Fruit fly (Drosophila melanogaster) whole organism, embryonic: ENCODE measurements around the gene CG5273.

Source experiments
- ATbp ChIP-seq: fragments of 200-800 bp; sonication (Bioruptor generic); optimal IDR thresholded peaks from 2 replicates; lab custom pipeline; 2017; ENCODE audit warnings: missing biosample characterization, mild to moderate bottlenecking, missing genetic modification characterization, missing genetic modification reagents
- B-H2 ChIP-seq: fragments of 200-800 bp; sonication (Bioruptor generic); optimal IDR thresholded peaks from 2 replicates; lab custom pipeline; 2018; ENCODE audit warnings: missing biosample characterization, mild to moderate bottlenecking, missing genetic modification characterization
- BtbVII ChIP-seq: fragments of 200-800 bp; sonication (Bioruptor generic); optimal IDR thresholded peaks from 3 replicates; lab custom pipeline; 2017; ENCODE audit warnings: missing biosample characterization, mild to moderate bottlenecking, missing genetic modification characterization
- CG10366 ChIP-seq: fragments of 200-800 bp; sonication (Bioruptor generic); IDR thresholded peaks from 2 replicates; pipeline ENCODE4 v1.3.6; 2022; ENCODE audit warnings: missing biosample characterization, missing genetic modification characterization
- CG10462 ChIP-seq: fragments of 200-800 bp; sonication (Bioruptor generic); optimal IDR thresholded peaks from 2 replicates; lab custom pipeline; 2016; ENCODE audit warnings: missing biosample characterization, missing genetic modification characterization
- CG11398 ChIP-seq: fragments of 200-800 bp; sonication (Bioruptor generic); optimal IDR thresholded peaks from 2 replicates; lab custom pipeline; 2016; ENCODE audit warnings: missing biosample characterization, missing genetic modification characterization
- CG11504 ChIP-seq: fragments of 200-800 bp; sonication (Bioruptor generic); optimal IDR thresholded peaks from 3 replicates; lab custom pipeline; 2019; ENCODE audit warnings: missing biosample characterization, mild to moderate bottlenecking, missing genetic modification characterization, moderate library complexity
- CG11723 ChIP-seq: fragments of 200-800 bp; sonication (Bioruptor generic); optimal IDR thresholded peaks from 2 replicates; lab custom pipeline; 2017; ENCODE audit warnings: missing biosample characterization, mild to moderate bottlenecking, missing genetic modification characterization
- CG12071 ChIP-seq: fragments of 200-800 bp; sonication (Bioruptor generic); optimal IDR thresholded peaks from 3 replicates; lab custom pipeline; 2018; ENCODE audit warnings: missing biosample characterization, mild to moderate bottlenecking, missing genetic modification characterization
- CG12104 ChIP-seq: fragments of 200-800 bp; sonication (Bioruptor generic); optimal IDR thresholded peaks from 3 replicates; lab custom pipeline; 2016; ENCODE audit warnings: missing biosample characterization, missing genetic modification characterization
- CG13296 ChIP-seq: fragments of 200-800 bp; sonication (Bioruptor generic); optimal IDR thresholded peaks from 3 replicates; lab custom pipeline; 2018; ENCODE audit warnings: missing biosample characterization, mild to moderate bottlenecking, missing genetic modification characterization
- CG14014 ChIP-seq: fragments of 200-800 bp; sonication (Bioruptor generic); IDR thresholded peaks from 2 replicates; pipeline ENCODE4 v1.3.6; 2022; ENCODE audit warnings: missing biosample characterization, missing genetic modification characterization
- CG14667 ChIP-seq: fragments of 200-800 bp; sonication (Bioruptor generic); IDR thresholded peaks from 2 replicates; pipeline ENCODE4 v1.3.6; 2022; ENCODE audit warnings: missing biosample characterization, missing genetic modification characterization
- CG15269 ChIP-seq: fragments of 200-800 bp; sonication (Bioruptor generic); optimal IDR thresholded peaks from 2 replicates; lab custom pipeline; 2018; ENCODE audit warnings: missing biosample characterization, mild to moderate bottlenecking, missing genetic modification characterization, moderate library complexity
- CG15601 ChIP-seq: fragments of 200-800 bp; sonication (Bioruptor generic); optimal IDR thresholded peaks from 3 replicates; lab custom pipeline; 2019; ENCODE audit warnings: missing biosample characterization, mild to moderate bottlenecking, missing genetic modification characterization, moderate library complexity
- CG1602 ChIP-seq: fragments of 200-800 bp; sonication (Bioruptor generic); optimal IDR thresholded peaks from 3 replicates; lab custom pipeline; 2016; ENCODE audit warnings: missing biosample characterization, missing genetic modification characterization
- CG18619 ChIP-seq: fragments of 200-800 bp; sonication (Bioruptor generic); optimal IDR thresholded peaks from 3 replicates; lab custom pipeline; 2017; ENCODE audit warnings: missing biosample characterization, mild to moderate bottlenecking, missing genetic modification characterization
- CG2712 ChIP-seq: fragments of 200-800 bp; optimal IDR thresholded peaks from 3 replicates; lab custom pipeline; 2019; ENCODE audit warnings: missing biosample characterization, mild to moderate bottlenecking, missing genetic modification characterization, moderate library complexity
- CG30020 ChIP-seq: fragments of 200-800 bp; optimal IDR thresholded peaks from 2 replicates; lab custom pipeline; 2019; ENCODE audit warnings: missing biosample characterization, mild to moderate bottlenecking, missing genetic modification characterization, moderate library complexity
- CG3281 ChIP-seq: fragments of 200-800 bp; sonication (Bioruptor generic); optimal IDR thresholded peaks from 3 replicates; lab custom pipeline; 2017; ENCODE audit warnings: missing biosample characterization, mild to moderate bottlenecking, missing genetic modification characterization
- CG6272 ChIP-seq: fragments of 200-800 bp; sonication (Bioruptor generic); IDR thresholded peaks from 2 replicates; pipeline ENCODE4 v1.3.6; 2022; ENCODE audit warnings: missing biosample characterization, missing genetic modification characterization
- CG7987 ChIP-seq: fragments of 200-800 bp; sonication (Bioruptor generic); optimal IDR thresholded peaks from 2 replicates; lab custom pipeline; 2018; ENCODE audit warnings: missing biosample characterization, mild to moderate bottlenecking, missing genetic modification characterization, moderate library complexity
- CG9797 ChIP-seq: fragments of 200-800 bp; sonication (Bioruptor generic); optimal IDR thresholded peaks from 3 replicates; lab custom pipeline; 2018; ENCODE audit warnings: missing biosample characterization, mild to moderate bottlenecking, missing genetic modification characterization
- CG9817 ChIP-seq: fragments of 200-800 bp; sonication (Bioruptor generic); optimal IDR thresholded peaks from 2 replicates; lab custom pipeline; 2018; ENCODE audit warnings: missing biosample characterization, mild to moderate bottlenecking, missing genetic modification characterization, moderate library complexity
- CrebB ChIP-seq: fragments of 200-800 bp; sonication (Bioruptor generic); optimal IDR thresholded peaks from 3 replicates; lab custom pipeline; 2018; ENCODE audit warnings: missing biosample characterization, mild to moderate bottlenecking, missing genetic modification characterization
- Ets65A ChIP-seq: fragments of 200-800 bp; sonication (Bioruptor generic); peaks from one replicate; lab custom pipeline; 2016; ENCODE audit warnings: missing biosample characterization, missing genetic modification characterization
- Fer3 ChIP-seq: fragments of 200-800 bp; sonication (Bioruptor generic); optimal IDR thresholded peaks from 2 replicates; lab custom pipeline; 2018; ENCODE audit warnings: missing biosample characterization, mild to moderate bottlenecking, missing genetic modification characterization, moderate library complexity
- GATAe ChIP-seq: fragments of 200-800 bp; sonication (Bioruptor generic); conservative IDR thresholded peaks from 2 replicates; pipeline ENCODE4 v1.3.6; 2022; ENCODE audit warnings: missing biosample characterization, missing genetic modification characterization
- HLHmδ ChIP-seq: fragments of 200-800 bp; sonication (Bioruptor generic); optimal IDR thresholded peaks from 2 replicates; lab custom pipeline; 2018; ENCODE audit warnings: missing biosample characterization, mild to moderate bottlenecking, missing genetic modification characterization, moderate library complexity
- Hr78 ChIP-seq, 2 experiments: fragments of 200-800 bp in 1 of 2; fragments of >200 bp in 1 of 2; sonication (Bioruptor generic) in 1 of 2; optimal IDR thresholded peaks; 2 replicates each; lab custom pipeline; 2017 to 2019; ENCODE audit warnings: missing biosample characterization in 2 of 2, missing genetic modification characterization in 2 of 2, mild to moderate bottlenecking in 1 of 2, moderate library complexity in 1 of 2
- Kr ChIP-seq: fragments of 200-800 bp; sonication (Bioruptor generic); optimal IDR thresholded peaks from 2 replicates; lab custom pipeline; 2017; ENCODE audit warnings: missing biosample characterization, mild to moderate bottlenecking, missing genetic modification characterization
- Myb ChIP-seq: fragments of 200-800 bp; sonication (Bioruptor generic); optimal IDR thresholded peaks from 2 replicates; lab custom pipeline; 2016; ENCODE audit warnings: missing biosample characterization, missing genetic modification characterization
- Oaz ChIP-seq: fragments of 200-800 bp; sonication (Bioruptor generic); IDR thresholded peaks from 2 replicates; pipeline ENCODE4 v1.3.6; 2022; ENCODE audit warnings: missing biosample characterization, missing genetic modification characterization
- Sry-β ChIP-seq: fragments of 200-800 bp; sonication (Bioruptor generic); optimal IDR thresholded peaks from 2 replicates; lab custom pipeline; 2018; ENCODE audit warnings: missing biosample characterization, mild to moderate bottlenecking, missing genetic modification characterization, moderate library complexity
- az2 ChIP-seq: fragments of 200-800 bp; sonication (Bioruptor generic); optimal IDR thresholded peaks from 3 replicates; lab custom pipeline; 2016; ENCODE audit warnings: missing biosample characterization, missing genetic modification characterization
- cad ChIP-seq: fragments of >200 bp; optimal IDR thresholded peaks from 2 replicates; lab custom pipeline; 2017; ENCODE audit warnings: missing biosample characterization, missing genetic modification characterization
- fu2 ChIP-seq: fragments of 200-800 bp; sonication (Bioruptor generic); optimal IDR thresholded peaks from 2 replicates; lab custom pipeline; 2016; ENCODE audit warnings: missing biosample characterization, missing genetic modification characterization
- h ChIP-seq: fragments of >200 bp; optimal IDR thresholded peaks from 2 replicates; lab custom pipeline; 2017
- jumu ChIP-seq: fragments of 200-800 bp; sonication (Bioruptor generic); optimal IDR thresholded peaks from 3 replicates; lab custom pipeline; 2016; ENCODE audit warnings: missing biosample characterization, missing genetic modification characterization
- kay ChIP-seq: fragments of 200-800 bp; sonication (Bioruptor generic); optimal IDR thresholded peaks from 2 replicates; lab custom pipeline; 2016; ENCODE audit warnings: missing biosample characterization, missing genetic modification characterization
- knrl ChIP-seq: fragments of 200-800 bp; sonication (Bioruptor generic); IDR thresholded peaks from 3 replicates; pipeline ENCODE4 v1.3.6; 2022; ENCODE audit warnings: missing biosample characterization, missing genetic modification characterization; ENCODE audit not compliant: partially characterized antibody
- odd ChIP-seq: fragments of 200-800 bp; sonication (Bioruptor generic); optimal IDR thresholded peaks from 2 replicates; lab custom pipeline; 2017; ENCODE audit warnings: missing biosample characterization, mild to moderate bottlenecking, missing genetic modification characterization
- org-1 ChIP-seq: fragments of 200-800 bp; sonication (Bioruptor generic); optimal IDR thresholded peaks from 2 replicates; lab custom pipeline; 2017; ENCODE audit warnings: missing biosample characterization, missing genetic modification characterization
- pho ChIP-seq: fragments of 200-800 bp; sonication (Bioruptor generic); optimal IDR thresholded peaks from 2 replicates; lab custom pipeline; 2016; ENCODE audit warnings: missing biosample characterization, missing genetic modification characterization
- ro ChIP-seq: fragments of 200-800 bp; sonication (Bioruptor generic); IDR thresholded peaks from 2 replicates; pipeline ENCODE4 v1.3.6; 2022; ENCODE audit warnings: missing biosample characterization, missing genetic modification characterization
- sc ChIP-seq, 3 experiments: fragments of >200 bp in 2 of 3; fragments of 200-800 bp in 1 of 3; sonication (Bioruptor generic) in 1 of 3; optimal IDR thresholded peaks; 2 replicates in 2 of 3; 3 replicates in 1 of 3; lab custom pipeline; 2017; ENCODE audit warnings: mild to moderate bottlenecking in 1 of 3, missing biosample characterization in 1 of 3, missing genetic modification characterization in 1 of 3, missing genetic modification reagents in 1 of 3
- shn ChIP-seq: fragments of 200-800 bp; sonication (Bioruptor generic); optimal IDR thresholded peaks from 3 replicates; lab custom pipeline; 2016; ENCODE audit warnings: missing biosample characterization, missing genetic modification characterization
- tll ChIP-seq, 2 experiments: fragments of 200-800 bp in 1 of 2; fragments of >200 bp in 1 of 2; sonication (Bioruptor generic) in 1 of 2; optimal IDR thresholded peaks; 2 replicates each; lab custom pipeline; 2017 to 2019; ENCODE audit warnings: missing biosample characterization in 2 of 2, missing genetic modification characterization in 2 of 2, mild to moderate bottlenecking in 1 of 2, moderate library complexity in 1 of 2
- usp ChIP-seq: fragments of >200 bp; optimal IDR thresholded peaks from 2 replicates; lab custom pipeline; 2017; ENCODE audit warnings: missing biosample characterization, missing genetic modification characterization

CG5273 gene

dm6 chrX:755642-756332, 3.6 kb upstream of the CG5273 start (continued):
- TF ChIP-seq shn (GFP tag; lab: Kevin White, UChicago) (peak; percentile 75), CG6272 (GFP tag; lab: Robert Waterston, UW) (peak; percentile 48), BtbVII (GFP tag; lab: Kevin White, UChicago) (peak; percentile 89), CG9797 (no peak), CG12104 (GFP tag; lab: Kevin White, UChicago) (peak; percentile 69), CG10366 (GFP tag; lab: Robert Waterston, UW) (peak; percentile 86), CG12071 (GFP tag; lab: Kevin White, UChicago) (peak; percentile 76), cad (GFP tag; lab: Kevin White, UChicago) (no peak), CG30020 (tag; lab: Kevin White, UChicago) (no peak), CG7987 (GFP tag; lab: Kevin White, UChicago) (peak; percentile 54), CG11504 (tag; lab: Kevin White, UChicago) (peak; percentile 78), CG14014 (GFP tag; lab: Robert Waterston, UW) (peak; percentile 87), CG3281 (GFP tag; lab: Kevin White, UChicago) (peak; percentile 92), B-H2 (GFP tag; lab: Kevin White, UChicago) (peak; percentile 63), tll (GFP tag; optimal IDR thresholded peaks at IDR 0.05; lab: Kevin White, UChicago) (no peak), CG13296 (peak; percentile 72), h (lab: Kevin White, UChicago) (no peak), org-1 (GFP tag; lab: Kevin White, UChicago) (peak; percentile 74), az2 (peak; percentile 77), pho (GFP tag; lab: Kevin White, UChicago) (peak; percentile 94), kay (GFP tag; lab: Kevin White, UChicago) (peak; percentile 67), Fer3 (tag; lab: Kevin White, UChicago) (peak; percentile 90), CG11398 (GFP tag; lab: Kevin White, UChicago) (peak; percentile 66), sc (optimal IDR thresholded peaks at IDR 0.05; lab: Kevin White, UChicago) (no peak), sc (GFP tag; optimal IDR thresholded peaks at IDR 0.05; lab: Kevin White, UChicago) (peak; percentile 20), ro (GFP tag; lab: Robert Waterston, UW) (no peak), CG10462 (GFP tag; lab: Kevin White, UChicago) (peak; percentile 6), CG11723 (peak; percentile 62), HLHmδ (GFP tag; lab: Kevin White, UChicago) (no peak), knrl (GFP tag; lab: Robert Waterston, UW) (no peak), ATbp (peak; percentile 78), jumu (peak; percentile 76), CG18619 (peak; percentile 83), Ets65A (GFP tag; lab: Kevin White, UChicago) (peak; percentile 95), Sry-β (no peak), Kr (GFP tag; lab: Kevin White, UChicago) (no peak), fu2 (GFP tag; lab: Kevin White, UChicago) (peak; percentile 85), usp (GFP tag; lab: Kevin White, UChicago) (no peak), CG15601 (peak; percentile 43), CG2712 (tag; lab: Kevin White, UChicago) (peak; percentile 79), CG1602 (GFP tag; lab: Kevin White, UChicago) (peak; percentile 46), Oaz (GFP tag; lab: Robert Waterston, UW) (peak; percentile 59; the same call in 1 of the 2 replicates), CrebB (tag; lab: Kevin White, UChicago) (peak; percentile 69), CG15269 (tag; lab: Kevin White, UChicago) (peak; percentile 80), CG9817 (tag; lab: Kevin White, UChicago) (peak; percentile 81), Myb (GFP tag; lab: Kevin White, UChicago) (peak; percentile 75), CG14667 (GFP tag; lab: Robert Waterston, UW) (peak; percentile 71), Hr78 (GFP tag; optimal IDR thresholded peaks at IDR 0.05; lab: Kevin White, UChicago) (peak in 1 of 2 experiments; percentile 11), GATAe (GFP tag; lab: Robert Waterston, UW) (no peak; the same call in 1 of the 2 replicates), odd (GFP tag; lab: Kevin White, UChicago) (peak; percentile 54)
